Fruit fly (Drosophila melanogaster) whole organism, pupa: ENCODE measurements around the gene dnc.

Experiments used
- CG10348 ChIP-seq: fragments of 200-800 bp; sonication (Bioruptor generic); IDR thresholded peaks from 2 replicates; pipeline ENCODE4 v1.3.6; 2022; ENCODE audit warnings: missing biosample characterization, missing genetic modification characterization
- CG12605 ChIP-seq: fragments of 200-800 bp; sonication (Bioruptor generic); IDR thresholded peaks from 2 replicates; pipeline ENCODE4 v1.3.6; 2022; ENCODE audit warnings: missing biosample characterization, missing genetic modification characterization
- CG13204 ChIP-seq: fragments of 200-800 bp; sonication (Bioruptor generic); optimal IDR thresholded peaks from 2 replicates; lab custom pipeline; 2018; ENCODE audit warnings: missing biosample characterization, mild to moderate bottlenecking, missing genetic modification characterization, moderate library complexity
- CG14655 ChIP-seq: fragments of 200-800 bp; sonication (Bioruptor generic); optimal IDR thresholded peaks from 3 replicates; lab custom pipeline; 2017; ENCODE audit warnings: mild to moderate bottlenecking, missing biosample characterization, missing genetic modification reagents, missing genetic modification characterization
- CG15710 ChIP-seq: fragments of 200-800 bp; sonication (Bioruptor generic); optimal IDR thresholded peaks from 2 replicates; lab custom pipeline; 2018; ENCODE audit warnings: missing biosample characterization, mild to moderate bottlenecking, missing genetic modification characterization, moderate library complexity
- CG17806 ChIP-seq: fragments of 200-800 bp; sonication (Bioruptor generic); optimal IDR thresholded peaks from 2 replicates; lab custom pipeline; 2018; ENCODE audit warnings: missing biosample characterization, mild to moderate bottlenecking, missing genetic modification characterization, moderate library complexity
- CG32121 ChIP-seq: fragments of 200-800 bp; sonication (Bioruptor generic); IDR thresholded peaks from 2 replicates; pipeline ENCODE4 v1.3.6; 2022; ENCODE audit warnings: missing biosample characterization, missing genetic modification characterization
- CG34367 ChIP-seq: fragments of 200-800 bp; sonication (Bioruptor generic); optimal IDR thresholded peaks from 2 replicates; lab custom pipeline; 2018; ENCODE audit warnings: missing biosample characterization, mild to moderate bottlenecking, missing genetic modification characterization
- CG4496 ChIP-seq: fragments of 200-800 bp; sonication (Bioruptor generic); IDR thresholded peaks from 3 replicates; pipeline ENCODE4 v1.3.6; 2022; ENCODE audit warnings: missing biosample characterization, missing genetic modification characterization
- CG8159 ChIP-seq: fragments of 200-800 bp; sonication (Bioruptor generic); optimal IDR thresholded peaks from 3 replicates; lab custom pipeline; 2018; ENCODE audit warnings: missing biosample characterization, mild to moderate bottlenecking, missing genetic modification characterization, moderate library complexity
- CG8301 ChIP-seq: fragments of 200-800 bp; sonication (Bioruptor generic); optimal IDR thresholded peaks from 2 replicates; lab custom pipeline; 2018; ENCODE audit warnings: missing biosample characterization, mild to moderate bottlenecking, missing genetic modification characterization
- CG9948 ChIP-seq: fragments of 200-800 bp; sonication (Bioruptor generic); optimal IDR thresholded peaks from 2 replicates; lab custom pipeline; 2018; ENCODE audit warnings: missing biosample characterization, mild to moderate bottlenecking, missing genetic modification characterization, moderate library complexity
- D1 ChIP-seq: fragments of 200-800 bp; sonication (Bioruptor generic); optimal IDR thresholded peaks from 2 replicates; lab custom pipeline; 2018; ENCODE audit warnings: missing biosample characterization, mild to moderate bottlenecking, missing genetic modification characterization, moderate library complexity
- EcR ChIP-seq: fragments of 200-800 bp; sonication (Bioruptor generic); optimal IDR thresholded peaks from 3 replicates; lab custom pipeline; 2019; ENCODE audit warnings: missing biosample characterization, missing genetic modification characterization, mild to moderate bottlenecking, moderate library complexity, missing genetic modification reagents
- Ets98B ChIP-seq: fragments of 200-800 bp; sonication (Bioruptor generic); IDR thresholded peaks from 2 replicates; pipeline ENCODE4 v1.3.6; 2022; ENCODE audit warnings: missing biosample characterization, missing genetic modification characterization
- Pif1A ChIP-seq: fragments of 200-800 bp; sonication (Bioruptor generic); optimal IDR thresholded peaks from 3 replicates; lab custom pipeline; 2016; ENCODE audit warnings: missing biosample characterization, missing genetic modification characterization
- Pif1B ChIP-seq: fragments of 200-800 bp; sonication (Bioruptor generic); optimal IDR thresholded peaks from 3 replicates; lab custom pipeline; 2016; ENCODE audit warnings: missing biosample characterization, missing genetic modification characterization
- Snoo ChIP-seq: fragments of 200-800 bp; sonication (Bioruptor generic); optimal IDR thresholded peaks from 3 replicates; lab custom pipeline; 2017; ENCODE audit warnings: missing biosample characterization, mild to moderate bottlenecking, missing genetic modification characterization, inconsistent platforms
- fd96Ca ChIP-seq: fragments of 200-800 bp; sonication (Bioruptor generic); IDR thresholded peaks from 3 replicates; pipeline ENCODE4 v1.3.6; 2022; ENCODE audit warnings: missing biosample characterization, missing genetic modification characterization
- gl ChIP-seq: fragments of 200-800 bp; sonication (Bioruptor generic); optimal IDR thresholded peaks from 2 replicates; lab custom pipeline; 2018; ENCODE audit warnings: missing biosample characterization, mild to moderate bottlenecking, missing genetic modification characterization
- rn ChIP-seq: fragments of 200-800 bp; sonication (Bioruptor generic); IDR thresholded peaks from 2 replicates; pipeline ENCODE4 v1.3.6; 2022; ENCODE audit warnings: missing biosample characterization, missing genetic modification characterization

dnc gene

DNA sequence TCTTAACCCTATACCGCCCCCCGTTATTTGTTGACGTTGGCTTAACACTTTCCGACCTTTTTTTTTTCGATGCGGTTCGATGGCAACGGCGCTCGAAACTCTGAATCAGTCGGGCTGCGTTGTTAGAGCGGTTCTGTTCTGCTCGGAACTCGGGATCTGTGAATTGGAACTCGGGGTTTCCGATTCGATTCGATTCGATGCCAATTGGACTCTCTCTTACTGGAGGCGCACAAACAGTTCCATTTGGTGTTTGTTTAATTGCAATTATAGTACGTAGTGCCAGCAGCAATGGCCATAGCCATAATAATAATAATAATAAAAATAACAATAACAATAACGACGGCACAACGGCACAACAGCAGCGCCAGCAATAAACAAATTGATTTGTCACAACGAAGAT, 11.4 kb downstream of the dnc start:
- TF ChIP-seq CG9948 (no peak), Snoo (tag; lab: Kevin White, UChicago) (no peak), Pif1B (no peak), CG8301 (no peak)

DNA sequence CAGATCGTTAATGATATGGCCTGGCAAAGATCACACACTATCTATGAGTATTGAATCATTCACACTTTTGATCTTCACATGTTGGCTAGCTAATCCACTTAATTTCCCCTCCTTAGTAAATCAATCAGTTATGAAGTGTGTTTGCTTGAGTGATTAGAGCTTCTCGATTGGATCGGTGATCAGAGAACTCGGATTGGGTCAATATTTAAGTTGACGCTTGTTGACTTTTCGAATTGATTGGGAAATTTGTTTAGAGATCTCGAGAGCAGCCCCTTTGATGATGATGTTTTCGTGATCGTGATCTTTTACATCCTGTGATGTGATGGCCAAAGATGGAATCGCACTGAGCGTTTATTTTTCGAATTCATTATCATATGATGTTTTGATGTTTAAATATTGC, 12.2 kb downstream of the dnc start:
- no peak for TF ChIP-seq EcR (GFP tag; lab: Kevin White, UChicago)
- TF ChIP-seq CG15710 (tag; lab: Kevin White, UChicago): no peak
- no peak for TF ChIP-seq Pif1A (GFP tag; lab: Kevin White, UChicago)
- no peak for TF ChIP-seq Ets98B (GFP tag; lab: Robert Waterston, UW)
- TF ChIP-seq CG4496 (GFP tag; lab: Robert Waterston, UW): no peak
- TF ChIP-seq CG12605 (GFP tag; lab: Robert Waterston, UW): no peak
- TF ChIP-seq fd96Ca (GFP tag; lab: Robert Waterston, UW): no peak

DNA sequence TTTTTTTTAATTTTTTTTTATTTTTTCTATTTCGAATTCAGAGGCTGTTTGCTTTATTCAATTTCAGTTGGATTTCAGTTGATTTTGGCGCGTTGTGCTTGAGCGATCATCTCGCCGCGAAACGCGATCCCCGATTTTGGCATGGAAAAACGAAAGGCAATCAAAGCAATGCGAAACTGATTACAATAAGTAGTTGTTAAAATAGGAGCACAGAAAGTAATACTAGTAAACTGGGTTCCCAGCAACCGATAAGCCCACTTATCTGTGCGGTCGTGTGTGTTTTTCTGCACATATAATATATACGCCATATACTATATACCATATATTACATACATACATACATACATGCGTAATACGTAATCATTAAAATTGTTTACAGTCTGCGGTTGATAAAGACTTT, 12.9 kb downstream of the dnc start:
- TF ChIP-seq CG34367 (tag; lab: Kevin White, UChicago): no peak
- TF ChIP-seq EcR (GFP tag; lab: Kevin White, UChicago): no peak
- TF ChIP-seq gl (tag; lab: Kevin White, UChicago): no peak
- no peak for TF ChIP-seq Ets98B (GFP tag; lab: Robert Waterston, UW)
- TF ChIP-seq CG4496 (GFP tag; lab: Robert Waterston, UW): no peak
- TF ChIP-seq CG32121 (GFP tag; lab: Robert Waterston, UW): no peak
- TF ChIP-seq CG8159 (tag; lab: Kevin White, UChicago): no peak
- no peak for TF ChIP-seq D1 (tag; lab: Kevin White, UChicago)
- TF ChIP-seq CG9948: no peak
- TF ChIP-seq fd96Ca (GFP tag; lab: Robert Waterston, UW): no peak

DNA sequence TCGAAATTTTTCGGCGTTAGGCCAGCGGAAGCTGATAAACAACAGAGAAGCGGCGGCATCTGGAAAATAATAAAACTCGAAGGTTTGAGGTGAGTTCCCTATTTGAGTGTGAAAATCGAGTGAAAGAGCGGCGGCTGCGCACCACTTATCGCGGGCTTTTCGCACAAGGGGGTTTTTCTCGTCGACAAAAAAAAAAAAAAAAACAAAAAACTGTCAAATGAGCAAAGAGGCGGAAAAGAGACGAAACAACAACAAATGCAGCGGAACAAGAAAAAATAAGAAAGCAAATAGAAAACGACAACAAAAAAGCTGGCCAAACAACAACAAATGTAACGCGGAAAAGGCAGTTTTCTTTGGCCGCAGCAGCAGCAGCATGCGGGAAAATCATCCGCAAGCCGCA, 13.5 kb downstream of the dnc start:
- TF ChIP-seq CG4496 (GFP tag; lab: Robert Waterston, UW): peak; percentile 89
- TF ChIP-seq Pif1B: no peak
- peak; percentile 87 for TF ChIP-seq Ets98B (GFP tag; lab: Robert Waterston, UW)
- TF ChIP-seq CG12605 (GFP tag; lab: Robert Waterston, UW): peak; percentile 94
- no peak for TF ChIP-seq D1 (tag; lab: Kevin White, UChicago)
- no peak for TF ChIP-seq CG17806 (tag; lab: Kevin White, UChicago)
- peak; percentile 78 for TF ChIP-seq fd96Ca (GFP tag; lab: Robert Waterston, UW)
- no peak for TF ChIP-seq gl (tag; lab: Kevin White, UChicago)
- peak; percentile 73 for TF ChIP-seq CG14655 (GFP tag; lab: Kevin White, UChicago)
- peak; percentile 61; the same call in 1 of the 2 replicates for TF ChIP-seq CG32121 (GFP tag; lab: Robert Waterston, UW)
- peak; percentile 64 for TF ChIP-seq rn (GFP tag; lab: Robert Waterston, UW)
- peak; percentile 67 for TF ChIP-seq Pif1A (GFP tag; lab: Kevin White, UChicago)
- no peak for TF ChIP-seq CG13204
- TF ChIP-seq CG8301: peak; percentile 59

DNA sequence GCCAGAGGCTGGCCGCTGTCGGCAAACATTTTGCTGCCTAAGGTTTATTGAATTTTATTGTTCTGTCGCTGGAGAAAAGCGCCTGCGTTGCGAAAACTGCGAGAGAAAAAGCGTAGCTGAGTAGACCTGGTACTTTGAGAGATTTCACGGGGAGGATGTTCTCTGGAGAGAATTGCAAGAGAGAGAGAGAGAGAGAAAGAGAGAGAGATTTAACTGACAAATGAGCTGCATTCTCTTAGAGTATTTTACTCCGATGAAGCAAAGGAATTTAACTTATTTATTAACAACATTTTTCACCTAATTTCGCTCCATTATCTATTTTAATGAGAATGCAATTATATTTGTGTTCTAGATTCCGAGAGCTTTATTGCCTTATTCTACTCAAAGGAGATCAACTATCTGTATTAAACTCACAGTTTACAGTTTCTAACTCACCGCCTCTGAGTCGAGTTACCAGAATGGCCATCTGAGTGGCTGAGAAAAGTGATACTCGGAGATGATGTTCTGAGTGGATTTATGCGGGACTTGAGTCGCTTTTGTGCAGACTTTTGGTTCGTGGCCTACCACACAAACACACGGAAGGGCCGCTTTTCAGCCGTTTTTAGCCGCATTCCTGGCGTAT, 14.7 kb downstream of the dnc start:
- TF ChIP-seq Pif1B (no peak), CG10348 (GFP tag; lab: Robert Waterston, UW) (no peak), Pif1A (GFP tag; lab: Kevin White, UChicago) (no peak), CG8159 (tag; lab: Kevin White, UChicago) (no peak), Snoo (tag; lab: Kevin White, UChicago) (no peak), CG12605 (GFP tag; lab: Robert Waterston, UW) (no peak), CG14655 (GFP tag; lab: Kevin White, UChicago) (no peak), Ets98B (GFP tag; lab: Robert Waterston, UW) (no peak), CG15710 (tag; lab: Kevin White, UChicago) (no peak), CG17806 (tag; lab: Kevin White, UChicago) (no peak), CG4496 (GFP tag; lab: Robert Waterston, UW) (no peak), fd96Ca (GFP tag; lab: Robert Waterston, UW) (no peak), CG32121 (GFP tag; lab: Robert Waterston, UW) (no peak), rn (GFP tag; lab: Robert Waterston, UW) (no peak), gl (tag; lab: Kevin White, UChicago) (no peak)
- TF ChIP-seq, all 21 proteins: peak for 0

DNA sequence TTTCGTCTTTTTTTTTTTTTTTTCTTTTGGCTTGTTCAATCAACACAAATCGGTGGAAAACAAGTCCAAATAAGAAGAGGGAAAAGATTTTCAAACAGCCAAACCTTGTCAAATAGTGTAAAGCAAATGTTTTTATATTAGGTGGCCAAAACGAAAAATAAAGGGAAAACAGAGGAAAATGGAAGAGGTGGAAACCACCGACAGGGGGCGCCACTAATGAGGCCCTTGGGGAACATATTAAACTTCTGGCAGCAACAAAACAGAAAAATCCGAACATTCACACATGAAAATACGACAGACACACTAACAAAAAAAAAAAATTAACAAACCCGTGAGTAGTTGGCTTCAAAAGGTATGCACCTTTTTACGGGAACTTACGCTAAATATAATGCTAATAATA, 16.1 kb downstream of the dnc start:
- TF ChIP-seq CG8159 (tag; lab: Kevin White, UChicago) (no peak), CG14655 (GFP tag; lab: Kevin White, UChicago) (no peak), Pif1B (no peak), CG32121 (GFP tag; lab: Robert Waterston, UW) (no peak), CG4496 (GFP tag; lab: Robert Waterston, UW) (no peak), CG15710 (tag; lab: Kevin White, UChicago) (no peak), rn (GFP tag; lab: Robert Waterston, UW) (no peak), Pif1A (GFP tag; lab: Kevin White, UChicago) (no peak), CG10348 (GFP tag; lab: Robert Waterston, UW) (no peak), CG13204 (no peak), gl (tag; lab: Kevin White, UChicago) (no peak), CG8301 (no peak), CG34367 (tag; lab: Kevin White, UChicago) (no peak), CG12605 (GFP tag; lab: Robert Waterston, UW) (no peak), fd96Ca (GFP tag; lab: Robert Waterston, UW) (no peak), Ets98B (GFP tag; lab: Robert Waterston, UW) (no peak), CG9948 (no peak), D1 (tag; lab: Kevin White, UChicago) (no peak), EcR (GFP tag; lab: Kevin White, UChicago) (no peak)
